Fruit fly (Drosophila melanogaster): ENCODE data around the gene Nufip.

Nufip gene

DNA sequence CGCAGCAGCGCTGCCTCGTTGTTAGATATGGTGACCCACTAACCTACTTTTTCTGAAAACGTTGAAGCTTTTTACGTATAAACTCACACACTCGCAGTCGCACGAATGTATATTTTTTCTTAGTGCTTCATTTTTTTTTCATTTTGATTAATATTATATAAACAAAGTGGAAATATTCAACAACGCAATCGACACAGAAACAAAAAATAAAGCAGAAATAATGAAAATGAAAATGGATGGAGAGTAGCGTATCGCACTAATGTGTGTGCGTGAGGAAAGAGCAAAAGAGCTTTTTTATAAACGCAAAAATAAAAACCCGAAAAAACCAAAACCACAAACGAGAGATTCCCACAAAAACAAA, 37.9 kb upstream of the Nufip start (continued):
- TF ChIP-seq CG1647 (GFP tag; optimal IDR thresholded peaks at IDR 0.05) (no peak), caup (GFP tag; optimal IDR thresholded peaks at IDR 0.05; ENCODE audit: severe bottlenecking) (no peak), CG4820 (GFP tag; optimal IDR thresholded peaks at IDR 0.05) (no peak), stc (GFP tag; IDR thresholded peaks at IDR 0.05) (peak; percentile 62; the same call in 1 of the 2 replicates), lbe (GFP tag; optimal IDR thresholded peaks at IDR 0.05) (no peak), CG13424 (tag; optimal IDR thresholded peaks at IDR 0.05) (peak; percentile 36), tap (tag; optimal IDR thresholded peaks at IDR 0.05) (peak; percentile 52), gt (GFP tag; IDR thresholded peaks at IDR 0.05) (no peak), PHDP (tag; optimal IDR thresholded peaks at IDR 0.05) (peak; percentile 17), CG12391 (tag; optimal IDR thresholded peaks at IDR 0.05) (peak; percentile 40), CG31388 (GFP tag; optimal IDR thresholded peaks at IDR 0.05) (no peak), CG4282 (GFP tag; optimal IDR thresholded peaks at IDR 0.05) (no peak), Xrp1 (GFP tag; IDR thresholded peaks at IDR 0.05) (peak; percentile 36; the same call in 1 of the 2 replicates), CG2120 (GFP tag; optimal IDR thresholded peaks at IDR 0.05) (peak; percentile 30), sob (GFP tag; IDR thresholded peaks at IDR 0.05) (0 out of 2 replicates have a peak, but pooled peaks have one; percentile 37), slbo (GFP tag; IDR thresholded peaks at IDR 0.05) (peak; percentile 68), CG11695 (GFP tag; IDR thresholded peaks at IDR 0.05) (peak; percentile 74; the same call in 2 of the 3 replicates), Rfx (GFP tag; IDR thresholded peaks at IDR 0.05) (peak; percentile 42), zfh1 (GFP tag; IDR thresholded peaks at IDR 0.05) (0 out of 3 replicates have a peak, but pooled peaks have one; percentile 35), C15 (GFP tag; IDR thresholded peaks at IDR 0.05) (0 out of 3 replicates have a peak, but pooled peaks have one; percentile 34), CG9817 (tag; optimal IDR thresholded peaks at IDR 0.05) (no peak), CG11696 (GFP tag; IDR thresholded peaks at IDR 0.05) (peak; percentile 90), prd (optimal IDR thresholded peaks at IDR 0.05) (no peak), prd (GFP tag; IDR thresholded peaks at IDR 0.05) (peak; percentile 46; the same call in 1 of the 3 replicates), CG2116 (GFP tag; optimal IDR thresholded peaks at IDR 0.05) (no peak), CG8924 (tag; optimal IDR thresholded peaks at IDR 0.05) (peak; percentile 43), vvl (GFP tag; IDR thresholded peaks at IDR 0.05) (peak; percentile 48; the same call in 1 of the 2 replicates), CG9932 (GFP tag; IDR thresholded peaks at IDR 0.05) (peak; percentile 21; the same call in 1 of the 2 replicates), CG14860 (GFP tag; IDR thresholded peaks at IDR 0.05; ENCODE audit: partially characterized antibody) (no peak), CG7839 (tag; optimal IDR thresholded peaks at IDR 0.05) (peak; percentile 25), Fer1 (GFP tag; optimal IDR thresholded peaks at IDR 0.05) (peak; percentile 35), Deaf1 (tag; optimal IDR thresholded peaks at IDR 0.05) (no peak), CG9609 (GFP tag; optimal IDR thresholded peaks at IDR 0.05) (no peak), CoRest (tag; optimal IDR thresholded peaks at IDR 0.05) (peak; percentile 2), CG10209 (GFP tag; optimal IDR thresholded peaks at IDR 0.05) (peak; percentile 14), CG3065 (GFP tag; optimal IDR thresholded peaks at IDR 0.05) (no peak), E2f2 (GFP tag; IDR thresholded peaks at IDR 0.05) (peak; percentile 43), CG12104 (GFP tag; optimal IDR thresholded peaks at IDR 0.05) (peak; percentile 12), CG18599 (GFP tag; optimal IDR thresholded peaks at IDR 0.05) (peak; percentile 55), ftz-f1 (GFP tag; optimal IDR thresholded peaks at IDR 0.05) (no peak), Hmr (GFP tag; optimal IDR thresholded peaks at IDR 0.05) (peak; percentile 29), wor (GFP tag; IDR thresholded peaks at IDR 0.05) (peak; percentile 29; the same call in 1 of the 2 replicates), nmo (GFP tag; optimal IDR thresholded peaks at IDR 0.05) (peak; percentile 11), Ets97D (GFP tag; optimal IDR thresholded peaks at IDR 0.05) (peak; percentile 25), esg (GFP tag; conservative IDR thresholded peaks at IDR 0.05) (peak; percentile 47), CG2678 (tag; optimal IDR thresholded peaks at IDR 0.05) (peak; percentile 52), pan (optimal IDR thresholded peaks at IDR 0.05) (no peak), pan (GFP tag; optimal IDR thresholded peaks at IDR 0.05 in 1 of 2, IDR thresholded peaks at IDR 0.05 in 1 of 2) (peak in 1 of 2 experiments; percentile 79), peb (GFP tag; IDR thresholded peaks at IDR 0.05) (no peak), Stat92E (GFP tag; optimal IDR thresholded peaks at IDR 0.05) (no peak), CG13287 (GFP tag; IDR thresholded peaks at IDR 0.05; ENCODE audit: partially characterized antibody) (peak; percentile 12; the same call in 1 of the 2 replicates)

Measured in whole organism, embryonic.